Worm (Caenorhabditis elegans): ENCODE data around the gene F52H2.3.

The F52H2.3 gene

DNA sequence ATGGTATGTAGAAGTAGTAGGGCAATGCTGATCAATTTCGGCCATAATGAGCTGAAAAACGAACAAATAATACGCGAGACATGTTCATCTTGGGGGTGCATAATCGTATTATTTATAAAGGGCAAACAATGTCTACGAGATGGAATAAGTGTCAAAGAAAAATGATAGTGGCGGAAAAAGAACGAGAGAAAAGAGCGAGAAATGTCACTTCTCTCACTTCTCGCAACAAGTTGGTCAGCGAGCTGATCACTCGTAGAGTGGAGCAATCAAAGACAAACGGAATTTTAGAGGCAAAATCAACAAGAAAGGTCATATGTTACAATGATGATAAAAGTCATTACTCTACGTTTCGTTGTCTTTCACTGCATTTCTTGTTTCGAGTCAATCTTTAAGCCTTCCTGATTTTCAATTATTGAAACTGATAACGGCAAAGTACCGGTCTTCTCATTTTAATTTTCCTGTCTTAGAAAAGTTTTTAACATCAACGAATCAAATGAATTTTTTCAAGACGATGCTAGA is at the start of gene F52H2.3:
TSS of gene F52H2.3 (minus strand) at position 51 of the 519 bp plus-strand sequence.
- TF ChIP-seq B0310.2 (tag; optimal IDR thresholded peaks at IDR 0.05) = no peak
- TF ChIP-seq aly-1 (tag; optimal IDR thresholded peaks at IDR 0.05) = no peak
- no peak for TF ChIP-seq sea-1 (GFP tag; conservative IDR thresholded peaks at IDR 0.05)
- TF ChIP-seq pes-1 (GFP tag; IDR thresholded peaks at IDR 0.05) = no peak
- no peak for TF ChIP-seq ceh-36 (tag; optimal IDR thresholded peaks at IDR 0.05)
- no peak for TF ChIP-seq hmbx-1 (tag; optimal IDR thresholded peaks at IDR 0.05)
- no peak for TF ChIP-seq tra-4 (tag; optimal IDR thresholded peaks at IDR 0.05)
- TF ChIP-seq F13C5.2 (tag; optimal IDR thresholded peaks at IDR 0.05) = no peak

DNA sequence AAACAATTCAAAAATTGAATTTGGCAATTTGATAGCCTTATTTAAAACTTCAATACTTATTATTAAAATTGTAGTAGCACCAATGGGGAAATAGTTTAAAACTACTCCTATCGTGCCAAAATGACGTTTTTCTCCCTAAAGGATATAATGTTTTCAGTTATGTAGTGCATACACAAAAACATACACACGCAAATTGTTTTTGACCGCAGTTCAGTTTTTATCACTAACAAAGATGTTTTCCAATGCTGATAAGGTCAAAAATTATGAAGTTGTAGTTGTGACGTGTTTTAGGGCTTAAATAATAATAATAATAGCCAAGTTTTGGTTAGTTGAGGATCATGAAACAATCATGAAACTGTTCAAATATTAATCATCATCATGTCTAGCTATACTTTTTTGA is 49.2 kb upstream of the F52H2.3 start:
- TF ChIP-seq ets-7 (tag; optimal IDR thresholded peaks at IDR 0.05) (no peak), ceh-13 (GFP tag; optimal IDR thresholded peaks at IDR 0.05) (no peak), scrt-1 (GFP tag; IDR thresholded peaks at IDR 0.05) (no peak), flt-1 (GFP tag; IDR thresholded peaks at IDR 0.05) (no peak), ceh-36 (tag; optimal IDR thresholded peaks at IDR 0.05) (no peak), hmbx-1 (tag; optimal IDR thresholded peaks at IDR 0.05) (no peak), tra-4 (tag; optimal IDR thresholded peaks at IDR 0.05) (no peak), ama-1 (optimal IDR thresholded peaks at IDR 0.05) (no peak), pes-1 (GFP tag; IDR thresholded peaks at IDR 0.05) (no peak), hnd-1 (tag; optimal IDR thresholded peaks at IDR 0.05) (no peak), aly-1 (tag; optimal IDR thresholded peaks at IDR 0.05) (no peak), F13C5.2 (tag; optimal IDR thresholded peaks at IDR 0.05) (no peak), hmg-4 (GFP tag; optimal IDR thresholded peaks at IDR 0.05) (no peak), tbx-11 (GFP tag; IDR thresholded peaks at IDR 0.05) (no peak), tbx-37 (GFP tag; conservative IDR thresholded peaks at IDR 0.05) (no peak), B0310.2 (tag; optimal IDR thresholded peaks at IDR 0.05) (no peak), sea-1 (GFP tag; conservative IDR thresholded peaks at IDR 0.05) (no peak)

DNA sequence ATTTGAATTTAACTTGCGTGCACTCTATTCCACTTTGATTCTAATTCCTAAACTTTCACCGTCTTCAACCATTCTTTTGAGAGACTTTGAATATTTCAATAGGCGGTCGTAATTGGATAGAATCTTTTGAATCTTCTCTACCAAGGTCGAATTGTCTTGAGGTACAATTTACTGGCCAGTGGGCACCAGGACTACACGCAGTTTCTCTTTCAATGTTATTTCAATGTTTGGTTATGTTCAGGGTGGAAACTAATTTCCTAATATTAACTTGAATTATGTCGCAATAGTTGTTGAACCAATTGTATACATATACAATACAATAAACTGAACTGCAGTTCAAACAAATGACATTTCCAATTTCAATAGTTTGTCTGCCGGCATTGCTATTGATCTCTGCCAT is 47.2 kb upstream of the F52H2.3 start:
- TF ChIP-seq tra-4 (tag; optimal IDR thresholded peaks at IDR 0.05) (no peak), ceh-13 (GFP tag; optimal IDR thresholded peaks at IDR 0.05) (no peak), flt-1 (GFP tag; IDR thresholded peaks at IDR 0.05) (no peak), F13C5.2 (tag; optimal IDR thresholded peaks at IDR 0.05) (no peak), tbx-11 (GFP tag; IDR thresholded peaks at IDR 0.05) (no peak)

DNA sequence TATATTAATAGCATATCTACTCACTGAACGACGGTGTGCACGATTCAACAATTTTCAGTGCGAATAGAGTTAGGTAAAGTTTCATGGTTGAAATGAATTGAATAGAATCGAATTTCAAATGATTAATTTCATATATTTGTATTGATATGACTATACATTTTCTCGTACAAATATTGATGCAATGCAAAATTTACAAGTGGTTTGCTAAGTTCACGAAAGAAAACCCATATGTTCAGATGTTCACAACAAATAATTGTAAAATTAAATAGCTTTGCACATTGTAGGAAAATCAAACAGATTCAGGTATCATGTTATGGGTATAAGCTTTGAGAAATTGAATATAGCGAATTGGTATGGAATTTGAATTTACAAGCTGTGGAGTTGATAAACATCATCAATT is 44.8 kb upstream of the F52H2.3 start, which contains the start of gene H01M10.2:
TSS of gene H01M10.2 (minus strand) at position 101 of the 400 bp plus-strand sequence.
- no peak for TF ChIP-seq tbx-37 (GFP tag; conservative IDR thresholded peaks at IDR 0.05)
- no peak for TF ChIP-seq ceh-13 (GFP tag; optimal IDR thresholded peaks at IDR 0.05)
- no peak for TF ChIP-seq aly-1 (tag; optimal IDR thresholded peaks at IDR 0.05)
- TF ChIP-seq hnd-1 (tag; optimal IDR thresholded peaks at IDR 0.05) = no peak
- no peak for TF ChIP-seq pes-1 (GFP tag; IDR thresholded peaks at IDR 0.05)
- TF ChIP-seq flt-1 (GFP tag; IDR thresholded peaks at IDR 0.05) = no peak
- no peak for TF ChIP-seq ceh-36 (tag; optimal IDR thresholded peaks at IDR 0.05)
- no peak for TF ChIP-seq tra-4 (tag; optimal IDR thresholded peaks at IDR 0.05)
- no peak for TF ChIP-seq scrt-1 (GFP tag; IDR thresholded peaks at IDR 0.05)
- no peak for TF ChIP-seq F13C5.2 (tag; optimal IDR thresholded peaks at IDR 0.05)
- TF ChIP-seq sea-1 (GFP tag; conservative IDR thresholded peaks at IDR 0.05) = no peak
- TF ChIP-seq hmg-4 (GFP tag; optimal IDR thresholded peaks at IDR 0.05) = no peak
- no peak for TF ChIP-seq B0310.2 (tag; optimal IDR thresholded peaks at IDR 0.05)
- TF ChIP-seq hmbx-1 (tag; optimal IDR thresholded peaks at IDR 0.05) = no peak
- no peak for TF ChIP-seq tbx-11 (GFP tag; IDR thresholded peaks at IDR 0.05)

DNA sequence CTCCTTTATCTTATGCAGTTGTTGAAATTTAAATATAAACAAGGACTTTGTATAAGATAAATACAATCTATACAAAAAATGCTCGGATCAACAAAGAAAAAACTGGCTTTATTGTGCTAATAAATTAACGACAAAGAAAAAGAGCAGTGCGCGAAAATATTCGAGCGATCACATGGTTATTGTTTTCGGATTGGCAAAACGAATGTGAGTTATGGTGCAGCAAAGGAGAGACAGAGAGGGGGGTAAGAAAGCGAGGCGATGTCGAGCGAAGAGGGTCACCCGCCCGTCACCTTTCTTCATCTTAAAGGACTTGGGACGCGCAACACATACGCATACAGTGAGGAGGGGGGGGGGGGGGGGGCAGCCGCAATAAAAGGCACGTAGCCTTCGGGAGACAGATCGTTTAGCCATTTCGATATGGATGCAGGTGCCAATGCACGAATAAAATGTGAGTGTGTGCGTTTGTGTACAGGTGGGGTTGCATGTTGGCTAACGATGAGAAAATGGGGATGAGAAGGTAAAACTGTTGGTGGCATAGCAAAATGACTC is 42.4 kb upstream of the F52H2.3 start:
- no peak for TF ChIP-seq B0310.2 (tag; optimal IDR thresholded peaks at IDR 0.05)
- TF ChIP-seq hmg-4 (GFP tag; optimal IDR thresholded peaks at IDR 0.05) = peak; percentile 87
- 0 out of 2 replicates have a peak, but pooled peaks have one; percentile 31 for TF ChIP-seq sea-1 (GFP tag; conservative IDR thresholded peaks at IDR 0.05)

DNA sequence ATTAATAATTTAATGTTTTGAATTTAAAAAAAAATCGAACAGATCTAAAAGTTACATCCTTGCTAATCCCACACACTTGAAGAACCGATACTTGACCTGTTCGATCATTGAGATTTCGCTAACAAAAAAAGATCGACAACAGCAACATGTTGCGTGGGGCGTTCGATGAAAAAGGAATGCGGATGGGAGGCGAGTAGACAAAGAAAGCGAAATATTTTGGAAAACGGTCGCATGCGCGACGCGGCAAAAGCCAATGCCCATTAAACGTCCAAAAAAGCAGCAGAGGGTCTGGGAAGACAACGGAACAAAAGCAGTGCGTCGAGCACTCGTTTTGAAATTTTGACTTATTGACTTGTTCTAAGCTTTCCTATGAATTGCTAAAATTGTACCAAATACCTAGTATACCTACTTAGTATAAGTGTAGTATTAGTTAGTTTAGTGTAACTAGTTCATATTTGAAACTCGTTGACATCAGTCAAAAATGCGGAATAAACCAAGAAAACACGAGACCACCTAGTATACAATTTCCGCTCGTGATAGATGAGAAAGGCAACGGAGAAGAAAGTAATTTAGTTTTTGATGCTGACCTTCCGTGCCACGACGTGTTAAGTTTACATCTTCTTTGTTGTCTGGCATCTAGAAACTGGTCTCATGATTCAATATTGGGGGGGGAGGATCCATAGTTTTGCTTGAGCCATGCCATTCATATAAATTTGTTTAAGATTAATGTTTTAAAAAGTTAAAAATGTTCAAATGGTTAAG is 41.2 kb upstream of the F52H2.3 start:
- TF ChIP-seq aly-1 (tag; optimal IDR thresholded peaks at IDR 0.05) (no peak), tbx-11 (GFP tag; IDR thresholded peaks at IDR 0.05) (no peak), hmbx-1 (tag; optimal IDR thresholded peaks at IDR 0.05) (no peak), ama-1 (optimal IDR thresholded peaks at IDR 0.05) (no peak), B0310.2 (tag; optimal IDR thresholded peaks at IDR 0.05) (no peak), hmg-4 (GFP tag; optimal IDR thresholded peaks at IDR 0.05) (no peak), scrt-1 (GFP tag; IDR thresholded peaks at IDR 0.05) (no peak), tra-4 (tag; optimal IDR thresholded peaks at IDR 0.05) (no peak)

DNA sequence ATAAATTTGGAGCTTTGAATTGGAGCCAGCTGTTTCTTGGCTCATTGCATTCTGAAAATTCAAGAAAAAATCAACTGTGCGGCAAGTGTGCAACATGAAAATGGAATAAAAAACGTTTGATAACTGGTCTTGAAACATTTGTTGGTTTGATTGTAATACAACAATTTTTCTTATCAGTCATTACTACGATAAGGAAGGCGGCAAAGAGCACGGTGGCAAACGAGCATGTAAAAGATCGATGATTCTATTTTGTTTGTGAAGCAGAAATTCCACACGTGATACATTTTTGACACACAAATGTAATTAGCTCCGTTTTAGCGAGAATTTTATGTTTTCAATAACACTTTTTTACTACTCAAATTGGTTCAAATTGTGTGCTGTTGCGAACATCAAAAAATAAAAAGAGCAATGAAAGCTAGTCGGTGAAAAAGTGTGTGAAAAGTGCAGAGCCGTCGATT is 39.7 kb upstream of the F52H2.3 start, which contains the start of gene H01M10.1:
TSS of gene H01M10.1 (minus strand) at position 51 of the 458 bp plus-strand sequence.
- TF ChIP-seq aly-1 (tag; optimal IDR thresholded peaks at IDR 0.05) (no peak), hmbx-1 (tag; optimal IDR thresholded peaks at IDR 0.05) (no peak)

DNA sequence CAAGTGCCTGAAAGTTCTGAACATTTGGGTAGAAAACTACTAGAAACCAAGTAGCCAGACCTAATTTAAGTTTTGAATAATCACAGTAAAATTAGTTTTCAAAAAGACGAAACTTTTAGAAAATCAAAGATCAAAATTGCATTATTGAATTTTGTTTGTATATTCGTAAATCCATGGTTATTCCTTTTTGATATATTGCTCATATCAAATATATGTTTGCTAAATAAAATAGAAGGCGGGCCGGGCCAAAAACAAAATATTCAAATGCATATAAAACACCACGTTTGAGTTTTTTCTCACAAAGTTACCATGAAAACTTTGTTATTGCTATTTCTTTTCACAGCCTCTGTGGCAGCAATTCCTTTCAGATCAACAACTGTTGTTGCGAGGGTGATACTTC is 36.6 kb upstream of the F52H2.3 start, which contains the start of gene ttr-42:
TSS of gene ttr-42 (plus strand) at position 301 of the 400 bp plus-strand sequence.
- TF ChIP-seq F13C5.2 (tag; optimal IDR thresholded peaks at IDR 0.05) (no peak), ceh-36 (tag; optimal IDR thresholded peaks at IDR 0.05) (no peak), ama-1 (optimal IDR thresholded peaks at IDR 0.05) (no peak), tbx-11 (GFP tag; IDR thresholded peaks at IDR 0.05) (no peak), tra-4 (tag; optimal IDR thresholded peaks at IDR 0.05) (no peak), ets-7 (tag; optimal IDR thresholded peaks at IDR 0.05) (no peak), sea-1 (GFP tag; conservative IDR thresholded peaks at IDR 0.05) (no peak), pes-1 (GFP tag; IDR thresholded peaks at IDR 0.05) (no peak), hnd-1 (tag; optimal IDR thresholded peaks at IDR 0.05) (no peak), tbx-37 (GFP tag; conservative IDR thresholded peaks at IDR 0.05) (no peak), aly-1 (tag; optimal IDR thresholded peaks at IDR 0.05) (no peak), B0310.2 (tag; optimal IDR thresholded peaks at IDR 0.05) (no peak), flt-1 (GFP tag; IDR thresholded peaks at IDR 0.05) (no peak)
